Worm (Caenorhabditis elegans): ENCODE measurements around the gene pck-3.

pck-3 gene

ce11 chrIV:5939908-5940307 is 43.5 kb downstream of the pck-3 start:
- TF ChIP-seq sptf-1 (tag; optimal IDR thresholded peaks at IDR 0.05) (no peak), unc-62 (GFP tag; optimal IDR thresholded peaks at IDR 0.05) (no peak), lsy-2 (tag; optimal IDR thresholded peaks at IDR 0.05) (peak in 1 of 2 experiments; percentile 72), fkh-8 (tag; optimal IDR thresholded peaks at IDR 0.05) (no peak), nhr-11 (tag; optimal IDR thresholded peaks at IDR 0.05) (no peak), ama-1 (optimal IDR thresholded peaks at IDR 0.05) (no peak)

- TF ChIP-seq mep-1 (tag; optimal IDR thresholded peaks at IDR 0.05) (peak; percentile 12), fos-1 (tag; optimal IDR thresholded peaks at IDR 0.05) (no peak), nhr-71 (tag; optimal IDR thresholded peaks at IDR 0.05) (peak; percentile 16), irx-1 (tag; optimal IDR thresholded peaks at IDR 0.05) (no peak), nhr-20 (tag; optimal IDR thresholded peaks at IDR 0.05) (peak; percentile 58), pag-3 (tag; optimal IDR thresholded peaks at IDR 0.05; ENCODE audit: borderline replicate concordance, insufficient read depth) (peak; percentile 98), ceh-82 (tag; optimal IDR thresholded peaks at IDR 0.05) (no peak), lin-14 (GFP tag; optimal IDR thresholded peaks at IDR 0.05) (peak; percentile 76), blmp-1 (tag; optimal IDR thresholded peaks at IDR 0.05) (peak; percentile 98), unc-130 (tag; optimal IDR thresholded peaks at IDR 0.05) (no peak), snu-23 (GFP tag; optimal IDR thresholded peaks at IDR 0.05) (peak; percentile 42), lsy-2 (tag; optimal IDR thresholded peaks at IDR 0.05) (peak in 1 of 2 experiments; percentile 34), egl-13 (tag; optimal IDR thresholded peaks at IDR 0.05) (no peak), ceh-63 (GFP tag; optimal IDR thresholded peaks at IDR 0.05) (no peak), fkh-4 (tag; optimal IDR thresholded peaks at IDR 0.05; ENCODE audit: borderline replicate concordance) (no peak), vab-15 (tag; optimal IDR thresholded peaks at IDR 0.05) (no peak), pqm-1 (tag; optimal IDR thresholded peaks at IDR 0.05) (no peak), efl-1 (optimal IDR thresholded peaks at IDR 0.05) (no peak), efl-1 (GFP tag; optimal IDR thresholded peaks at IDR 0.05 in 1 of 2) (peak in 1 of 2 experiments; percentile 90), elt-3 (tag; optimal IDR thresholded peaks at IDR 0.05) (no peak), rnt-1 (tag; optimal IDR thresholded peaks at IDR 0.05) (peak; percentile 29)
Observed at ce11 chrIV:5940608-5941007, 44.2 kb downstream of the pck-3 start.

ce11 chrIV:5941236-5941976 is 45.0 kb downstream of the pck-3 start, which contains the start of gene pfkb-1.2:
Gene pfkb-1.2 (plus strand): TSS chrIV:5941926.
- TF ChIP-seq efl-1 (optimal IDR thresholded peaks at IDR 0.05) (no peak), efl-1 (GFP tag; optimal IDR thresholded peaks at IDR 0.05 in 1 of 2) (peak in 1 of 2 experiments; percentile 19), nhr-85 (tag) (peak; percentile 38), blmp-1 (tag; optimal IDR thresholded peaks at IDR 0.05) (peak; percentile 52), egl-13 (tag; optimal IDR thresholded peaks at IDR 0.05) (no peak), snu-23 (GFP tag; optimal IDR thresholded peaks at IDR 0.05) (peak; percentile 2), dpl-1 (GFP tag; optimal IDR thresholded peaks at IDR 0.05) (no peak), ztf-4 (tag; optimal IDR thresholded peaks at IDR 0.05) (no peak), pag-3 (tag; optimal IDR thresholded peaks at IDR 0.05; ENCODE audit: borderline replicate concordance, insufficient read depth) (no peak), pqm-1 (tag; optimal IDR thresholded peaks at IDR 0.05) (no peak), rnt-1 (tag; optimal IDR thresholded peaks at IDR 0.05) (peak; percentile 17), lin-14 (GFP tag; optimal IDR thresholded peaks at IDR 0.05) (peak; percentile 46)

- TF ChIP-seq nhr-237 (tag; optimal IDR thresholded peaks at IDR 0.05) = no peak
- TF ChIP-seq mab-9 (GFP tag; IDR thresholded peaks at IDR 0.05) = no peak
Observed at ce11 chrIV:5944172-5944571, 47.7 kb downstream of the pck-3 start.

ce11 chrIV:5945455-5945854 is 49.0 kb downstream of the pck-3 start:
- no peak for TF ChIP-seq zip-4 (GFP tag; optimal IDR thresholded peaks at IDR 0.05)
- no peak for TF ChIP-seq lin-15B (tag; optimal IDR thresholded peaks at IDR 0.05)
- TF ChIP-seq rnt-1 (tag; optimal IDR thresholded peaks at IDR 0.05) = no peak
- no peak for TF ChIP-seq egl-27 (tag; optimal IDR thresholded peaks at IDR 0.05)
- TF ChIP-seq elt-3 (tag; optimal IDR thresholded peaks at IDR 0.05) = no peak
- TF ChIP-seq lsy-2 (tag; optimal IDR thresholded peaks at IDR 0.05) = no peak
- TF ChIP-seq nhr-84 (tag; optimal IDR thresholded peaks at IDR 0.05) = no peak
- TF ChIP-seq lin-14 (GFP tag; optimal IDR thresholded peaks at IDR 0.05) = no peak
- no peak for TF ChIP-seq nhr-47 (tag; optimal IDR thresholded peaks at IDR 0.05)
- TF ChIP-seq snu-23 (GFP tag; optimal IDR thresholded peaks at IDR 0.05) = no peak
- TF ChIP-seq dsc-1 (tag; optimal IDR thresholded peaks at IDR 0.05) = no peak
- no peak for TF ChIP-seq snpc-4 (tag; optimal IDR thresholded peaks at IDR 0.05)
- TF ChIP-seq unc-86 (tag; optimal IDR thresholded peaks at IDR 0.05) = no peak
- no peak for TF ChIP-seq nhr-85 (tag)
- TF ChIP-seq aha-1 (tag; optimal IDR thresholded peaks at IDR 0.05) = no peak
- no peak for TF ChIP-seq C04F5.9 (tag; optimal IDR thresholded peaks at IDR 0.05)
- TF ChIP-seq nhr-237 (tag; optimal IDR thresholded peaks at IDR 0.05) = no peak
- TF ChIP-seq nhr-71 (tag; optimal IDR thresholded peaks at IDR 0.05) = no peak
- no peak for TF ChIP-seq mef-2 (tag; optimal IDR thresholded peaks at IDR 0.05)
- no peak for TF ChIP-seq fkh-10 (GFP tag; optimal IDR thresholded peaks at IDR 0.05)
